Fruit fly (Drosophila melanogaster): ENCODE results near the gene Ubc2.
A peak's percentile ranks its signal among the peaks of the same experiment; 100 is the strongest.

The Ubc2 gene

dm6 chr2L:10732343-10732808 lies 35.4 kb downstream of the Ubc2 start, which contains the start of the genes EMC3 and Dpy-30L1 (continued):
- TF ChIP-seq CG17829 (tag; optimal IDR thresholded peaks at IDR 0.05): peak; percentile 64
- TF ChIP-seq CG15011 (GFP tag; optimal IDR thresholded peaks at IDR 0.05): no peak
- peak; percentile 24 for TF ChIP-seq CG2202 (tag; optimal IDR thresholded peaks at IDR 0.05)
- TF ChIP-seq Asciz (GFP tag; optimal IDR thresholded peaks at IDR 0.05): no peak
- TF ChIP-seq sisA (GFP tag; IDR thresholded peaks at IDR 0.05): peak; percentile 34
- TF ChIP-seq kay (GFP tag; optimal IDR thresholded peaks at IDR 0.05): peak; percentile 30
- TF ChIP-seq CG12942 (GFP tag; optimal IDR thresholded peaks at IDR 0.05): peak; percentile 32
- TF ChIP-seq pita (GFP tag; optimal IDR thresholded peaks at IDR 0.05): no peak
- peak; percentile 33 for TF ChIP-seq CG18011 (GFP tag; optimal IDR thresholded peaks at IDR 0.05)
- TF ChIP-seq CG15479 (GFP tag; optimal IDR thresholded peaks at IDR 0.05): no peak
- TF ChIP-seq Taf1 (GFP tag; IDR thresholded peaks at IDR 0.05): no peak
- peak; percentile 49; the same call in 1 of the 2 replicates for TF ChIP-seq CG9215 (GFP tag; IDR thresholded peaks at IDR 0.05)
- TF ChIP-seq Fer2 (tag; optimal IDR thresholded peaks at IDR 0.05): peak; percentile 2
- TF ChIP-seq chn (GFP tag; optimal IDR thresholded peaks at IDR 0.05): peak; percentile 21
- peak; percentile 24 for TF ChIP-seq CG1647 (GFP tag; optimal IDR thresholded peaks at IDR 0.05)
- no peak for TF ChIP-seq ftz-f1 (GFP tag; optimal IDR thresholded peaks at IDR 0.05)
- peak; percentile 71 for TF ChIP-seq CG15514 (GFP tag; optimal IDR thresholded peaks at IDR 0.05)
- TF ChIP-seq fd96Cb (tag; optimal IDR thresholded peaks at IDR 0.05): peak; percentile 2
- TF ChIP-seq NfI (GFP tag; optimal IDR thresholded peaks at IDR 0.05): peak; percentile 33
- TF ChIP-seq gro (GFP tag; optimal IDR thresholded peaks at IDR 0.05): peak; percentile 66
- no peak for TF ChIP-seq ara (GFP tag; IDR thresholded peaks at IDR 0.05)
- no peak for TF ChIP-seq Eip74EF (GFP tag; optimal IDR thresholded peaks at IDR 0.05)
- peak; percentile 55 for TF ChIP-seq mam (GFP tag; optimal IDR thresholded peaks at IDR 0.05)
- TF ChIP-seq CG15269 (tag; optimal IDR thresholded peaks at IDR 0.05): no peak
- peak; percentile 41 for TF ChIP-seq CG15696 (tag; optimal IDR thresholded peaks at IDR 0.05)
- no peak for TF ChIP-seq CG17328 (GFP tag; IDR thresholded peaks at IDR 0.05)
- TF ChIP-seq fd102C (GFP tag; optimal IDR thresholded peaks at IDR 0.05): no peak
- TF ChIP-seq CG17359 (tag; optimal IDR thresholded peaks at IDR 0.05): peak; percentile 59
- TF ChIP-seq dmrt99B (tag; optimal IDR thresholded peaks at IDR 0.05): no peak
- peak; percentile 29 for TF ChIP-seq CG8944 (GFP tag; optimal IDR thresholded peaks at IDR 0.05)
- TF ChIP-seq CG9817 (tag; optimal IDR thresholded peaks at IDR 0.05): peak; percentile 44
- no peak for TF ChIP-seq stc (GFP tag; IDR thresholded peaks at IDR 0.05)
- no peak for TF ChIP-seq eve (GFP tag; optimal IDR thresholded peaks at IDR 0.05)
- TF ChIP-seq Myb (GFP tag; optimal IDR thresholded peaks at IDR 0.05): peak; percentile 46
- TF ChIP-seq CTCF (GFP tag; optimal IDR thresholded peaks at IDR 0.05): no peak
- no peak for TF ChIP-seq CG12769 (tag; optimal IDR thresholded peaks at IDR 0.05)
- peak; percentile 44 for TF ChIP-seq Ssrp (tag; optimal IDR thresholded peaks at IDR 0.05)
- no peak for TF ChIP-seq CG1233 (GFP tag; optimal IDR thresholded peaks at IDR 0.05)
- TF ChIP-seq Hr3 (GFP tag; optimal IDR thresholded peaks at IDR 0.05): peak; percentile 63
- TF ChIP-seq CG16863 (GFP tag; optimal IDR thresholded peaks at IDR 0.05): peak; percentile 33
- peak; percentile 42; the same call in 1 of the 2 replicates for TF ChIP-seq CG32532 (GFP tag; IDR thresholded peaks at IDR 0.05)
- peak; percentile 34 for TF ChIP-seq CG8388 (GFP tag; optimal IDR thresholded peaks at IDR 0.05)
- peak in 1 of 2 experiments; percentile 53 for TF ChIP-seq bsh (GFP tag; optimal IDR thresholded peaks at IDR 0.05)
- TF ChIP-seq zen (tag; optimal IDR thresholded peaks at IDR 0.05): peak; percentile 67
- no peak for TF ChIP-seq wor (GFP tag; IDR thresholded peaks at IDR 0.05)
- TF ChIP-seq Doc2 (GFP tag; IDR thresholded peaks at IDR 0.05): no peak
- TF ChIP-seq CG6813 (GFP tag; optimal IDR thresholded peaks at IDR 0.05): no peak
- TF ChIP-seq Atf-2 (GFP tag; optimal IDR thresholded peaks at IDR 0.05): peak; percentile 24
- TF ChIP-seq al (GFP tag; IDR thresholded peaks at IDR 0.05): peak; percentile 54; the same call in 1 of the 2 replicates
- TF ChIP-seq CG7928 (GFP tag; optimal IDR thresholded peaks at IDR 0.05): no peak
- TF ChIP-seq danr (GFP tag; IDR thresholded peaks at IDR 0.05): no peak

Measured in whole organism, embryonic.